Worm (Caenorhabditis elegans) whole organism, L3 larva: ENCODE data around the gene lgmn-1.

ENCODE experiments used
- ceh-9 ChIP-seq: sonication (generic microtip); optimal IDR thresholded peaks from 2 replicates; lab custom pipeline; 2018; ENCODE audit warnings: missing biosample characterization, missing genetic modification characterization
- lin-15B ChIP-seq: fragments of 150-350 bp; optimal IDR thresholded peaks from 2 replicates; lab custom pipeline; 2014; ENCODE audit warnings: missing biosample characterization, missing genetic modification characterization
- lin-39 ChIP-seq: fragments of 150-350 bp; optimal IDR thresholded peaks from 2 replicates; lab custom pipeline; 2018; ENCODE audit warnings: missing biosample characterization, missing genetic modification reagents, missing genetic modification characterization
- lsy-12 ChIP-seq: sonication (generic microtip); optimal IDR thresholded peaks from 2 replicates; lab custom pipeline; 2016; ENCODE audit warnings: mild to moderate bottlenecking, missing genetic modification characterization, missing compliant biosample characterization
- nhr-11 ChIP-seq: fragments of 150-350 bp; optimal IDR thresholded peaks from 2 replicates; lab custom pipeline; 2014; ENCODE audit warnings: missing biosample characterization, missing genetic modification characterization
- nhr-28 ChIP-seq: fragments of 150-350 bp; optimal IDR thresholded peaks from 2 replicates; lab custom pipeline; 2014; ENCODE audit warnings: missing biosample characterization, missing genetic modification characterization
- nhr-77 ChIP-seq: fragments of 150-350 bp; optimal IDR thresholded peaks from 2 replicates; lab custom pipeline; 2014; ENCODE audit warnings: missing biosample characterization, missing genetic modification characterization

DNA sequence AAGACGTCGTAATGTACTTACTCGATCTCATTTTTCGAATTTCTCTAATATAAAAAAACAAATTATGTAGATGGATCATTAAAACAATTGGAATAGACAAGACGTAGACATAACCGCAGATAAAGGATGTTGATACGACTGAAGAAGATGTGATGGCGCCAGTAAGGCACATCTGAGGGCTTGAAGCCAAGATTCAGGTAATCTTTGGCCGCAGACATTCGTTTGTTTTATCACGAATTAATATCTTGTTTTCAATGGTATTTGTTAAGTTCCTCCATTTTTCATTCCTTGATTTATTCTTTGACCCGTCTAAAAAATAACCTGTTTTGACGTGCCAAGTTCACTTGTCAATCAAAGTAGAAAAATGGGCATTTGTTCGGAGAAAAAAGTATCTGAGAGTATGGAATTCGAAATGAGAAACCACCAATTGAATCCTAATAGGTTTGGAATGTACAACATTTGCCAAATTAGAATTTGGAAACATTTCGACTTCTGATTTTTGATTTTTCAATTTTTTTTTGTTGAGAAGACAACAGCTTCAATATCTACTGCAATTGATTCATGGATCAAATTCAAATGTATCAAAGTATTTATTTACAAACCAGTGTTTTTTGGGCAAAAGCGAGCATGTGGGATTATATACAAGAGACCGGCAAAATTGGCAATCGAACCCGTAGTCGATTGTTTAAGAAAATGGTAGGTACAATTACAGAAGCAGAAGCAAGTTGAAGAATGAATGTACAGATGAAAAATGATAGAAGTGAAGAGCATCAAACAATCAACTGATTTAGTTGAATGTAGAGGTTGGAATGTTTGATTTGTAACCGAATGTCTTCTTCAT, 39.0 kb downstream of the lgmn-1 start:
- TF ChIP-seq nhr-11 (tag; lab: Kevin White, UChicago) (no peak), ceh-9 (tag; lab: Kevin White, UChicago) (no peak), nhr-28 (tag; lab: Kevin White, UChicago) (peak; percentile 80), nhr-77 (tag; lab: Kevin White, UChicago) (no peak), lsy-12 (tag; lab: Kevin White, UChicago) (no peak), lin-15B (tag; lab: Kevin White, UChicago) (no peak), lin-39 (tag; lab: Kevin White, UChicago) (no peak)
